Fruit fly (Drosophila melanogaster): ENCODE results near the gene Gug.

Gug gene

DNA sequence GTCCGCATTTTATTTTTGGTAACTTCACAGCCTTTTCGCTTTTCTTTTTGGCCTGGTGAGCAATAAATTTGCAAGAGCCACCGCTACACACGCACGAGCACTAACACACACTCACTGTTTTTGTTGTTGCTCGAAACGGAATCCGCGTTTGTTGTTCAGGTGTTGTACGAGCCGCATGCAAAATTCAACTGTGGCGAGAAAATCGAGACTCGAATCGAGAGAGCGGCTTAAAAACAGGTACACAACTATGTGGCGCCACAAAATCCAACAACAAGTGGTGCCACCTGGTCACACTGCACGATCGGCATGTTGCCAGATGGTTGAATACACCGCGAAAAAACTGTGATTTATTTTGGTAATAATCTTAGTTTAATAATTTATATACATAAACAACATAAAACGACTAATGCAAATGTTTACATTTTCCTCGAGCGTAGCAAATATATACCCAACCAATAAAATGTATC is 57.3 kb downstream of the Gug start, which contains the start of gene CG43163 (continued):
- TF ChIP-seq stwl (tag; optimal IDR thresholded peaks at IDR 0.05): peak; percentile 78
- peak; percentile 76 for TF ChIP-seq lilli (GFP tag; optimal IDR thresholded peaks at IDR 0.05)
- TF ChIP-seq CG6689 (GFP tag; IDR thresholded peaks at IDR 0.05): peak; percentile 57; the same call in 1 of the 2 replicates
- no peak for TF ChIP-seq amos (GFP tag; IDR thresholded peaks at IDR 0.05; ENCODE audit: partially characterized antibody)
- peak; percentile 56 for TF ChIP-seq CG7556 (GFP tag; optimal IDR thresholded peaks at IDR 0.05)
- TF ChIP-seq chif (GFP tag; optimal IDR thresholded peaks at IDR 0.05): peak; percentile 27 to 47
- TF ChIP-seq gce (GFP tag; IDR thresholded peaks at IDR 0.05): peak; percentile 79
- no peak for TF ChIP-seq abd-A (tag; optimal IDR thresholded peaks at IDR 0.05)
- peak; percentile 11 for TF ChIP-seq Asciz (GFP tag; optimal IDR thresholded peaks at IDR 0.05)
- no peak for TF ChIP-seq CG1647 (GFP tag; optimal IDR thresholded peaks at IDR 0.05)
- no peak for TF ChIP-seq lbe (GFP tag; optimal IDR thresholded peaks at IDR 0.05)
- TF ChIP-seq Aef1 (GFP tag; IDR thresholded peaks at IDR 0.05): peak; percentile 72
- peak; percentile 18 for TF ChIP-seq Camta (GFP tag; optimal IDR thresholded peaks at IDR 0.05)
- TF ChIP-seq CG3838 (GFP tag; optimal IDR thresholded peaks at IDR 0.05): peak; percentile 61
- TF ChIP-seq wdn (GFP tag; IDR thresholded peaks at IDR 0.05): peak; percentile 57; the same call in 1 of the 2 replicates
- TF ChIP-seq CG18619 (GFP tag; optimal IDR thresholded peaks at IDR 0.05): peak; percentile 26
- TF ChIP-seq Bdp1 (GFP tag; optimal IDR thresholded peaks at IDR 0.05): peak; percentile 10
- TF ChIP-seq CG3847 (GFP tag; IDR thresholded peaks at IDR 0.05): peak; percentile 78
- TF ChIP-seq caup (GFP tag; optimal IDR thresholded peaks at IDR 0.05; ENCODE audit: severe bottlenecking): peak; percentile 69
- no peak for TF ChIP-seq Hand (GFP tag; optimal IDR thresholded peaks at IDR 0.05)
- TF ChIP-seq CG14050 (GFP tag; IDR thresholded peaks at IDR 0.05): peak; percentile 30; the same call in 1 of the 3 replicates
- TF ChIP-seq CG11093 (GFP tag; IDR thresholded peaks at IDR 0.05): no peak
- TF ChIP-seq CG13424 (tag; optimal IDR thresholded peaks at IDR 0.05): peak; percentile 68
- peak; percentile 54 for TF ChIP-seq CG12942 (GFP tag; optimal IDR thresholded peaks at IDR 0.05)
- TF ChIP-seq trem (tag; optimal IDR thresholded peaks at IDR 0.05): peak; percentile 79
- TF ChIP-seq psq (GFP tag; optimal IDR thresholded peaks at IDR 0.05): no peak
- TF ChIP-seq CG30020 (tag; optimal IDR thresholded peaks at IDR 0.05): peak; percentile 17
- no peak for TF ChIP-seq GATAe (GFP tag; conservative IDR thresholded peaks at IDR 0.05)
- peak; percentile 8 for TF ChIP-seq Six4 (GFP tag; optimal IDR thresholded peaks at IDR 0.05)
- TF ChIP-seq CG15696 (tag; optimal IDR thresholded peaks at IDR 0.05): peak; percentile 50
- no peak for TF ChIP-seq jing (GFP tag; optimal IDR thresholded peaks at IDR 0.05)
- TF ChIP-seq nerfin-1 (tag; optimal IDR thresholded peaks at IDR 0.05): peak; percentile 48
- peak; percentile 46 for TF ChIP-seq CG17186 (GFP tag; optimal IDR thresholded peaks at IDR 0.05)
- TF ChIP-seq Hsf (GFP tag; optimal IDR thresholded peaks at IDR 0.05): peak; percentile 63
- peak; percentile 48 for TF ChIP-seq CG5245 (GFP tag; optimal IDR thresholded peaks at IDR 0.05)
- TF ChIP-seq CoRest (tag; optimal IDR thresholded peaks at IDR 0.05): peak; percentile 70
- TF ChIP-seq CG12299 (tag; optimal IDR thresholded peaks at IDR 0.05): peak; percentile 23
- TF ChIP-seq gsb (GFP tag; IDR thresholded peaks at IDR 0.05): 0 out of 2 replicates have a peak, but pooled peaks have one; percentile 32
- TF ChIP-seq her (GFP tag; optimal IDR thresholded peaks at IDR 0.05): peak; percentile 18
- peak; percentile 41 for TF ChIP-seq CG9817 (tag; optimal IDR thresholded peaks at IDR 0.05)
- TF ChIP-seq CG15514 (GFP tag; optimal IDR thresholded peaks at IDR 0.05): peak; percentile 65
- TF ChIP-seq CG11696 (GFP tag; IDR thresholded peaks at IDR 0.05): 0 out of 2 replicates have a peak, but pooled peaks have one; percentile 30
- TF ChIP-seq eyg (GFP tag; optimal IDR thresholded peaks at IDR 0.05): no peak
- peak; percentile 65 for TF ChIP-seq Fer1 (GFP tag; optimal IDR thresholded peaks at IDR 0.05)
- TF ChIP-seq gem (tag; optimal IDR thresholded peaks at IDR 0.05): peak; percentile 86
- TF ChIP-seq CG31224 (GFP tag; IDR thresholded peaks at IDR 0.05): no peak
- no peak for TF ChIP-seq CG7745 (tag; optimal IDR thresholded peaks at IDR 0.05)
- TF ChIP-seq CG6813 (GFP tag; optimal IDR thresholded peaks at IDR 0.05): no peak
- TF ChIP-seq Deaf1 (tag; optimal IDR thresholded peaks at IDR 0.05): peak; percentile 23
- TF ChIP-seq CG6272 (GFP tag; IDR thresholded peaks at IDR 0.05): peak; percentile 35

Data from whole organism, embryonic.